Worm (Caenorhabditis elegans): ENCODE data around the gene F53F8.6.

F53F8.6 gene

ce11 chrV:20712994-20713326, 8.9 kb downstream of the F53F8.6 start:
- TF ChIP-seq scrt-1 (GFP tag; IDR thresholded peaks at IDR 0.05): no peak

ce11 chrV:20713620-20714019, 9.6 kb downstream of the F53F8.6 start, which contains the start of gene Y44A6C.1:
Y44A6C.1 (plus strand) TSS chrV:20713920.
- TF ChIP-seq F13C5.2 (tag; optimal IDR thresholded peaks at IDR 0.05): no peak
- TF ChIP-seq hmg-4 (GFP tag; optimal IDR thresholded peaks at IDR 0.05): no peak
- TF ChIP-seq ama-1 (optimal IDR thresholded peaks at IDR 0.05): no peak
- no peak for TF ChIP-seq hnd-1 (tag; optimal IDR thresholded peaks at IDR 0.05)
- no peak for TF ChIP-seq hmbx-1 (tag; optimal IDR thresholded peaks at IDR 0.05)
- no peak for TF ChIP-seq ceh-36 (tag; optimal IDR thresholded peaks at IDR 0.05)
- no peak for TF ChIP-seq scrt-1 (GFP tag; IDR thresholded peaks at IDR 0.05)

ce11 chrV:20714503-20714902, 10.5 kb downstream of the F53F8.6 start:
- no peak for TF ChIP-seq ceh-13 (GFP tag; optimal IDR thresholded peaks at IDR 0.05)
- TF ChIP-seq tra-4 (tag; optimal IDR thresholded peaks at IDR 0.05): no peak
- no peak for TF ChIP-seq B0310.2 (tag; optimal IDR thresholded peaks at IDR 0.05)
- TF ChIP-seq ets-7 (tag; optimal IDR thresholded peaks at IDR 0.05): no peak
- TF ChIP-seq flt-1 (GFP tag; IDR thresholded peaks at IDR 0.05): no peak
- TF ChIP-seq ama-1 (optimal IDR thresholded peaks at IDR 0.05): no peak
- TF ChIP-seq hmg-4 (GFP tag; optimal IDR thresholded peaks at IDR 0.05): no peak
- no peak for TF ChIP-seq aly-1 (tag; optimal IDR thresholded peaks at IDR 0.05)
- TF ChIP-seq scrt-1 (GFP tag; IDR thresholded peaks at IDR 0.05): no peak
- TF ChIP-seq hnd-1 (tag; optimal IDR thresholded peaks at IDR 0.05): no peak
- TF ChIP-seq tbx-11 (GFP tag; IDR thresholded peaks at IDR 0.05): no peak
- TF ChIP-seq tbx-37 (GFP tag; conservative IDR thresholded peaks at IDR 0.05): no peak
- TF ChIP-seq hmbx-1 (tag; optimal IDR thresholded peaks at IDR 0.05): no peak
- no peak for TF ChIP-seq ceh-36 (tag; optimal IDR thresholded peaks at IDR 0.05)
- TF ChIP-seq F13C5.2 (tag; optimal IDR thresholded peaks at IDR 0.05): no peak
- no peak for TF ChIP-seq pes-1 (GFP tag; IDR thresholded peaks at IDR 0.05)
- TF ChIP-seq sea-1 (GFP tag; conservative IDR thresholded peaks at IDR 0.05): no peak

ce11 chrV:20716267-20716666, 12.2 kb downstream of the F53F8.6 start:
- no peak for TF ChIP-seq aly-1 (tag; optimal IDR thresholded peaks at IDR 0.05)
- TF ChIP-seq scrt-1 (GFP tag; IDR thresholded peaks at IDR 0.05): no peak
- no peak for TF ChIP-seq B0310.2 (tag; optimal IDR thresholded peaks at IDR 0.05)
- TF ChIP-seq pes-1 (GFP tag; IDR thresholded peaks at IDR 0.05): no peak
- TF ChIP-seq hmg-4 (GFP tag; optimal IDR thresholded peaks at IDR 0.05): no peak
- no peak for TF ChIP-seq tbx-11 (GFP tag; IDR thresholded peaks at IDR 0.05)
- TF ChIP-seq tra-4 (tag; optimal IDR thresholded peaks at IDR 0.05): no peak
- TF ChIP-seq F13C5.2 (tag; optimal IDR thresholded peaks at IDR 0.05): no peak
- no peak for TF ChIP-seq flt-1 (GFP tag; IDR thresholded peaks at IDR 0.05)
- no peak for TF ChIP-seq hmbx-1 (tag; optimal IDR thresholded peaks at IDR 0.05)
- no peak for TF ChIP-seq hnd-1 (tag; optimal IDR thresholded peaks at IDR 0.05)
- no peak for TF ChIP-seq ceh-13 (GFP tag; optimal IDR thresholded peaks at IDR 0.05)
- no peak for TF ChIP-seq tbx-37 (GFP tag; conservative IDR thresholded peaks at IDR 0.05)
- no peak for TF ChIP-seq ama-1 (optimal IDR thresholded peaks at IDR 0.05)
- TF ChIP-seq ets-7 (tag; optimal IDR thresholded peaks at IDR 0.05): no peak
- TF ChIP-seq ceh-36 (tag; optimal IDR thresholded peaks at IDR 0.05): no peak
- TF ChIP-seq sea-1 (GFP tag; conservative IDR thresholded peaks at IDR 0.05): no peak

- TF ChIP-seq hmg-4 (GFP tag; optimal IDR thresholded peaks at IDR 0.05) (no peak), tbx-11 (GFP tag; IDR thresholded peaks at IDR 0.05) (no peak), tbx-37 (GFP tag; conservative IDR thresholded peaks at IDR 0.05) (no peak), hnd-1 (tag; optimal IDR thresholded peaks at IDR 0.05) (no peak), pes-1 (GFP tag; IDR thresholded peaks at IDR 0.05) (no peak), F13C5.2 (tag; optimal IDR thresholded peaks at IDR 0.05) (no peak), flt-1 (GFP tag; IDR thresholded peaks at IDR 0.05) (no peak), ceh-13 (GFP tag; optimal IDR thresholded peaks at IDR 0.05) (no peak), ets-7 (tag; optimal IDR thresholded peaks at IDR 0.05) (no peak)
Measured at ce11 chrV:20716830-20717441, 12.9 kb downstream of the F53F8.6 start.

ce11 chrV:20721934-20722333, 17.9 kb downstream of the F53F8.6 start, which contains the start of gene Y44A6C.2:
Y44A6C.2 (plus strand) TSS chrV:20722234.
- TF ChIP-seq B0310.2 (tag; optimal IDR thresholded peaks at IDR 0.05) (no peak), tra-4 (tag; optimal IDR thresholded peaks at IDR 0.05) (no peak), ama-1 (optimal IDR thresholded peaks at IDR 0.05) (no peak), tbx-37 (GFP tag; conservative IDR thresholded peaks at IDR 0.05) (no peak), hmg-4 (GFP tag; optimal IDR thresholded peaks at IDR 0.05) (no peak)

- TF ChIP-seq hnd-1 (tag; optimal IDR thresholded peaks at IDR 0.05) (no peak), ceh-13 (GFP tag; optimal IDR thresholded peaks at IDR 0.05) (no peak), ets-7 (tag; optimal IDR thresholded peaks at IDR 0.05) (no peak), ceh-36 (tag; optimal IDR thresholded peaks at IDR 0.05) (no peak), tra-4 (tag; optimal IDR thresholded peaks at IDR 0.05) (no peak), tbx-37 (GFP tag; conservative IDR thresholded peaks at IDR 0.05) (no peak), B0310.2 (tag; optimal IDR thresholded peaks at IDR 0.05) (no peak), hmg-4 (GFP tag; optimal IDR thresholded peaks at IDR 0.05) (no peak), ama-1 (optimal IDR thresholded peaks at IDR 0.05) (no peak), tbx-11 (GFP tag; IDR thresholded peaks at IDR 0.05) (no peak), aly-1 (tag; optimal IDR thresholded peaks at IDR 0.05) (no peak)
Measured at ce11 chrV:20722447-20722846, 18.4 kb downstream of the F53F8.6 start.

ce11 chrV:20727458-20727857, 23.4 kb downstream of the F53F8.6 start:
- TF ChIP-seq scrt-1 (GFP tag; IDR thresholded peaks at IDR 0.05) (no peak), ama-1 (optimal IDR thresholded peaks at IDR 0.05) (no peak), ceh-36 (tag; optimal IDR thresholded peaks at IDR 0.05) (no peak), hnd-1 (tag; optimal IDR thresholded peaks at IDR 0.05) (no peak), tra-4 (tag; optimal IDR thresholded peaks at IDR 0.05) (no peak)

All from whole organism, early embryonic.